Worm (Caenorhabditis elegans): Measurements from ENCODE around the gene ZK418.7.

The ZK418.7 gene

ce11 chrIII:7069981-7070380 lies 10.6 kb downstream of the ZK418.7 start, which contains the start of gene tmem-17:
tmem-17 (plus strand) TSS chrIII:7070281.
- TF ChIP-seq cnd-1 (tag; optimal IDR thresholded peaks at IDR 0.05), result no peak

- TF ChIP-seq nhr-237 (tag; optimal IDR thresholded peaks at IDR 0.05) (peak; percentile 42), ceh-83 (GFP tag; optimal IDR thresholded peaks at IDR 0.05) (no peak), mep-1 (tag; optimal IDR thresholded peaks at IDR 0.05) (peak; percentile 5), unc-120 (tag; optimal IDR thresholded peaks at IDR 0.05; ENCODE audit: poor library complexity, severe bottlenecking) (peak; percentile 80), lsy-2 (tag; optimal IDR thresholded peaks at IDR 0.05) (peak; percentile 18), tbx-8 (GFP tag; optimal IDR thresholded peaks at IDR 0.05) (no peak)
Measured at ce11 chrIII:7068520-7069113, 12.0 kb downstream of the ZK418.7 start, which contains the start of the genes ubc-18 and R01H2.8. ubc-18 (minus strand) TSS chrIII:7068570. R01H2.8 (plus strand) TSS chrIII:7069063.

ce11 chrIII:7067385-7067896 lies 13.1 kb downstream of the ZK418.7 start, which contains the start of gene ger-1:
ger-1 (minus strand) TSS chrIII:7067477.
- TF ChIP-seq blmp-1 (tag; optimal IDR thresholded peaks at IDR 0.05) (no peak), flh-1 (GFP tag; optimal IDR thresholded peaks at IDR 0.05) (no peak), mab-5 (tag; optimal IDR thresholded peaks at IDR 0.05) (no peak), ham-2 (GFP tag; optimal IDR thresholded peaks at IDR 0.05) (peak; percentile 3), unc-120 (tag; optimal IDR thresholded peaks at IDR 0.05; ENCODE audit: poor library complexity, severe bottlenecking) (no peak), elt-1 (tag; optimal IDR thresholded peaks at IDR 0.05; ENCODE audit: borderline replicate concordance, insufficient read depth) (peak; percentile 30)

ce11 chrIII:7064185-7064584 lies 16.4 kb downstream of the ZK418.7 start, which contains the start of gene R01H2.4:
R01H2.4 (minus strand) TSS chrIII:7064285.
- TF ChIP-seq sptf-1 (tag; optimal IDR thresholded peaks at IDR 0.05) (no peak), ceh-39 (tag; optimal IDR thresholded peaks at IDR 0.05) (no peak), nhr-2 (tag; optimal IDR thresholded peaks at IDR 0.05) (no peak), snpc-4 (tag; optimal IDR thresholded peaks at IDR 0.05) (no peak), mab-5 (tag; optimal IDR thresholded peaks at IDR 0.05) (no peak), ces-1 (GFP tag; optimal IDR thresholded peaks at IDR 0.05) (no peak), unc-120 (tag; optimal IDR thresholded peaks at IDR 0.05; ENCODE audit: poor library complexity, severe bottlenecking) (no peak), nhr-237 (tag; optimal IDR thresholded peaks at IDR 0.05) (no peak)

- no peak for TF ChIP-seq flh-1 (GFP tag; optimal IDR thresholded peaks at IDR 0.05)
- TF ChIP-seq nhr-76 (tag; optimal IDR thresholded peaks at IDR 0.05), result no peak
- TF ChIP-seq nhr-237 (tag; optimal IDR thresholded peaks at IDR 0.05), result no peak
- no peak for TF ChIP-seq unc-62 (GFP tag; optimal IDR thresholded peaks at IDR 0.05)
- TF ChIP-seq bed-3 (GFP tag; optimal IDR thresholded peaks at IDR 0.05), result no peak
- no peak for TF ChIP-seq drap-1 (GFP tag; optimal IDR thresholded peaks at IDR 0.05)
Measured at ce11 chrIII:7063061-7063460, 17.5 kb downstream of the ZK418.7 start.

- TF ChIP-seq ces-1 (GFP tag; optimal IDR thresholded peaks at IDR 0.05), result no peak
- TF ChIP-seq ham-2 (GFP tag; optimal IDR thresholded peaks at IDR 0.05), result no peak
- no peak for TF ChIP-seq M03D4.4 (tag; optimal IDR thresholded peaks at IDR 0.05)
- no peak for TF ChIP-seq nhr-28 (tag; optimal IDR thresholded peaks at IDR 0.05)
- no peak for TF ChIP-seq sptf-1 (tag; optimal IDR thresholded peaks at IDR 0.05)
- TF ChIP-seq zip-8 (tag; optimal IDR thresholded peaks at IDR 0.05), result no peak
- TF ChIP-seq lsy-2 (tag; optimal IDR thresholded peaks at IDR 0.05), result no peak
- no peak for TF ChIP-seq elt-3 (tag; optimal IDR thresholded peaks at IDR 0.05)
- no peak for TF ChIP-seq drap-1 (GFP tag; optimal IDR thresholded peaks at IDR 0.05)
- TF ChIP-seq lin-32 (GFP tag; optimal IDR thresholded peaks at IDR 0.05), result no peak
- no peak for TF ChIP-seq nhr-12 (tag; optimal IDR thresholded peaks at IDR 0.05)
- no peak for TF ChIP-seq hlh-1 (tag; optimal IDR thresholded peaks at IDR 0.05)
Measured at ce11 chrIII:7062580-7062979, 18.0 kb downstream of the ZK418.7 start, which contains the start of gene R01H2.1. R01H2.1 (plus strand) TSS chrIII:7062880.
